Worm (Caenorhabditis elegans) whole organism, young adult: Measurements from ENCODE around the gene enri-1.

Source experiments
- B0035.1 ChIP-seq: sonication (generic microtip); optimal IDR thresholded peaks from 2 replicates; lab custom pipeline; 2016; ENCODE audit warnings: missing genetic modification characterization, mild to moderate bottlenecking, missing compliant biosample characterization, missing genotype, missing genetic modification reagents
- C17E4.6 ChIP-seq: fragments of 200-800 bp; sonication (Bioruptor generic); IDR thresholded peaks from 2 replicates; pipeline ENCODE4 v1.3.6; 2022; ENCODE audit warnings: missing genetic modification reagents, missing genetic modification characterization, missing compliant biosample characterization
- F10E7.11 ChIP-seq: sonication (generic microtip); optimal IDR thresholded peaks from 2 replicates; lab custom pipeline; 2017; ENCODE audit warnings: mild to moderate bottlenecking, missing genetic modification characterization, moderate library complexity, missing compliant biosample characterization
- F37B4.10 ChIP-seq: fragments of 200-800 bp; sonication (Bioruptor generic); IDR thresholded peaks from 2 replicates; pipeline ENCODE4 v1.3.6; 2022; ENCODE audit warnings: missing genetic modification characterization, missing compliant biosample characterization
- F52B5.7 ChIP-seq: sonication (generic microtip); optimal IDR thresholded peaks from 2 replicates; lab custom pipeline; 2016; ENCODE audit warnings: mild to moderate bottlenecking, missing genetic modification characterization, missing compliant biosample characterization
- F55B11.4 ChIP-seq: sonication (generic microtip); optimal IDR thresholded peaks from 2 replicates; lab custom pipeline; 2016; ENCODE audit warnings: missing compliant biosample characterization, missing genetic modification characterization, borderline replicate concordance; ENCODE audit not compliant: insufficient read depth
- F57A8.1 ChIP-seq: fragments of 200-800 bp; sonication (Bioruptor generic); optimal IDR thresholded peaks from 2 replicates; lab custom pipeline; 2018; ENCODE audit warnings: mild to moderate bottlenecking, missing genetic modification characterization, moderate library complexity, missing compliant biosample characterization
- F57C9.4 ChIP-seq: sonication (generic microtip); optimal IDR thresholded peaks from 2 replicates; lab custom pipeline; 2017; ENCODE audit warnings: mild to moderate bottlenecking, missing genetic modification characterization, missing compliant biosample characterization
- K11D2.4 ChIP-seq: fragments of 200-800 bp; sonication (Bioruptor generic); IDR thresholded peaks from 2 replicates; pipeline ENCODE4 v1.3.6; 2022; ENCODE audit warnings: missing genetic modification reagents, missing genetic modification characterization, missing compliant biosample characterization
- Y95B8A.8 ChIP-seq: fragments of 200-800 bp; sonication (Bioruptor generic); IDR thresholded peaks from 2 replicates; pipeline ENCODE4 v1.3.6; 2022; ENCODE audit warnings: missing genetic modification reagents, missing genetic modification characterization, missing compliant biosample characterization
- ama-1 ChIP-seq, 3 experiments: fragments of 150-350 bp in 1 of 3; sonication (generic microtip) in 2 of 3; optimal IDR thresholded peaks; 2 replicates each; lab custom pipeline; 2014 to 2018; ENCODE audit warnings: missing biosample characterization in 2 of 3, missing genetic modification characterization in 2 of 3, missing genetic modification reagents in 2 of 3
- aptf-3 ChIP-seq: fragments of 200-800 bp; sonication (Bioruptor generic); IDR thresholded peaks from 2 replicates; pipeline ENCODE4 v1.3.6; 2022; ENCODE audit warnings: missing genetic modification characterization, missing compliant biosample characterization
- atf-7 ChIP-seq: sonication (generic microtip); optimal IDR thresholded peaks from 2 replicates; lab custom pipeline; 2017; ENCODE audit warnings: mild to moderate bottlenecking, missing genetic modification characterization, missing compliant biosample characterization
- cebp-1 ChIP-seq, 2 experiments: fragments of 200-800 bp in 1 of 2; sonication (Bioruptor generic) in 1 of 2; sonication (generic microtip) in 1 of 2; IDR thresholded peaks in 1 of 2; optimal IDR thresholded peaks in 1 of 2; 2 replicates each; pipeline versions ENCODE4 v1.3.6 to Lab custom; 2017 to 2022; ENCODE audit warnings: missing compliant biosample characterization in 2 of 2, missing genetic modification characterization in 2 of 2, mild to moderate bottlenecking in 1 of 2, missing genetic modification reagents in 1 of 2, moderate library complexity in 1 of 2
- cebp-2 ChIP-seq: fragments of 200-800 bp; sonication (Bioruptor generic); IDR thresholded peaks from 2 replicates; pipeline ENCODE4 v1.3.6; 2022; ENCODE audit warnings: missing genetic modification characterization, missing compliant biosample characterization
- ceh-27 ChIP-seq: fragments of 200-800 bp; sonication (Bioruptor generic); optimal IDR thresholded peaks from 2 replicates; lab custom pipeline; 2018; ENCODE audit warnings: mild to moderate bottlenecking, missing genetic modification characterization, moderate library complexity, missing compliant biosample characterization
- ceh-40 ChIP-seq: fragments of 200-800 bp; sonication (Bioruptor generic); IDR thresholded peaks from 2 replicates; pipeline ENCODE4 v1.3.6; 2022; ENCODE audit warnings: missing genetic modification characterization, missing compliant biosample characterization
- die-1 ChIP-seq: sonication (generic microtip); optimal IDR thresholded peaks from 2 replicates; lab custom pipeline; 2016; ENCODE audit warnings: missing genotype, mild to moderate bottlenecking, missing genetic modification characterization, missing compliant biosample characterization
- dox-1 ChIP-seq: fragments of 200-800 bp; sonication (Bioruptor generic); IDR thresholded peaks from 2 replicates; pipeline ENCODE4 v1.3.6; 2022; ENCODE audit warnings: missing genetic modification reagents, missing genetic modification characterization, missing compliant biosample characterization
- egl-18 ChIP-seq: fragments of 200-800 bp; sonication (Bioruptor generic); IDR thresholded peaks from 2 replicates; pipeline ENCODE4 v1.3.6; 2022; ENCODE audit warnings: missing genetic modification reagents, missing genetic modification characterization, missing compliant biosample characterization
- egl-44 ChIP-seq: fragments of 200-800 bp; sonication (Bioruptor generic); IDR thresholded peaks from 2 replicates; pipeline ENCODE4 v1.3.6; 2022; ENCODE audit warnings: missing genetic modification reagents, missing genetic modification characterization, missing compliant biosample characterization
- egrh-3 ChIP-seq: fragments of 200-800 bp; sonication (Bioruptor generic); IDR thresholded peaks from 2 replicates; pipeline ENCODE4 v1.3.6; 2022; ENCODE audit warnings: missing genetic modification reagents, missing genetic modification characterization, missing compliant biosample characterization
- gei-17 ChIP-seq: fragments of 200-800 bp; sonication (Bioruptor generic); optimal IDR thresholded peaks from 2 replicates; lab custom pipeline; 2018; ENCODE audit warnings: mild to moderate bottlenecking, missing genetic modification characterization, missing compliant biosample characterization
- hlh-26 ChIP-seq: fragments of 200-800 bp; sonication (Bioruptor generic); conservative IDR thresholded peaks from 2 replicates; pipeline ENCODE4 v1.3.6; 2022; ENCODE audit warnings: missing genetic modification reagents, missing genetic modification characterization, missing compliant biosample characterization
- hrde-1 ChIP-seq: sonication (generic microtip); optimal IDR thresholded peaks from 2 replicates; lab custom pipeline; 2016; ENCODE audit warnings: missing genetic modification characterization, mild to moderate bottlenecking, missing compliant biosample characterization, moderate library complexity, missing genotype, missing genetic modification reagents, borderline replicate concordance
- hsf-1 ChIP-seq: fragments of 200-800 bp; sonication (Bioruptor generic); IDR thresholded peaks from 2 replicates; pipeline ENCODE4 v1.3.6; 2022; ENCODE audit warnings: missing genetic modification reagents, missing genetic modification characterization, missing compliant biosample characterization
- lin-26 ChIP-seq: fragments of 200-800 bp; sonication (Bioruptor generic); IDR thresholded peaks from 2 replicates; pipeline ENCODE4 v1.3.6; 2022; ENCODE audit warnings: missing genetic modification reagents, missing genetic modification characterization, missing compliant biosample characterization
- lin-40 ChIP-seq: sonication (generic microtip); optimal IDR thresholded peaks from 2 replicates; lab custom pipeline; 2016; ENCODE audit warnings: missing genetic modification characterization, mild to moderate bottlenecking, missing compliant biosample characterization, missing genotype, missing genetic modification reagents
- lsy-27 ChIP-seq: sonication (generic microtip); optimal IDR thresholded peaks from 2 replicates; lab custom pipeline; 2017; ENCODE audit warnings: missing genetic modification characterization, mild to moderate bottlenecking, missing compliant biosample characterization, antibody characterized with exemption, missing genotype, borderline replicate concordance; ENCODE audit not compliant: insufficient read depth
- madf-10 ChIP-seq: sonication (generic microtip); optimal IDR thresholded peaks from 2 replicates; lab custom pipeline; 2016; ENCODE audit warnings: mild to moderate bottlenecking, missing genetic modification characterization, missing compliant biosample characterization
- mcd-1 ChIP-seq: fragments of 200-800 bp; sonication (Bioruptor generic); IDR thresholded peaks from 2 replicates; pipeline ENCODE4 v1.3.6; 2022; ENCODE audit warnings: missing genetic modification reagents, missing genetic modification characterization, missing compliant biosample characterization
- nhr-90 ChIP-seq: sonication (generic microtip); optimal IDR thresholded peaks from 2 replicates; lab custom pipeline; 2016; ENCODE audit warnings: missing genotype, mild to moderate bottlenecking, missing genetic modification characterization, missing compliant biosample characterization
- rcor-1 ChIP-seq: fragments of 200-800 bp; sonication (Bioruptor generic); IDR thresholded peaks from 2 replicates; pipeline ENCODE4 v1.3.6; 2022; ENCODE audit warnings: missing genetic modification reagents, missing genetic modification characterization, missing compliant biosample characterization
- repo-1 ChIP-seq: sonication (generic microtip); optimal IDR thresholded peaks from 2 replicates; lab custom pipeline; 2017; ENCODE audit warnings: mild to moderate bottlenecking, missing genetic modification characterization, missing compliant biosample characterization
- snpc-1.3 ChIP-seq: sonication (generic microtip); optimal IDR thresholded peaks from 2 replicates; lab custom pipeline; 2017; ENCODE audit warnings: missing genetic modification characterization, mild to moderate bottlenecking, missing compliant biosample characterization, antibody characterized with exemption, moderate library complexity, missing genotype, missing genetic modification reagents; ENCODE audit not compliant: insufficient read depth
- sptf-2 ChIP-seq: fragments of 200-800 bp; sonication (Bioruptor generic); optimal IDR thresholded peaks from 2 replicates; lab custom pipeline; 2018; ENCODE audit warnings: mild to moderate bottlenecking, missing genetic modification characterization, missing compliant biosample characterization
- unc-130 ChIP-seq: sonication (generic microtip); optimal IDR thresholded peaks from 2 replicates; lab custom pipeline; 2016; ENCODE audit warnings: missing genetic modification reagents, missing genetic modification characterization, missing compliant biosample characterization
- zfh-2 ChIP-seq: fragments of 200-800 bp; sonication (Bioruptor generic); conservative IDR thresholded peaks from 2 replicates; pipeline ENCODE4 v1.3.6; 2022; ENCODE audit warnings: missing genetic modification reagents, missing genetic modification characterization, missing compliant biosample characterization
- ztf-18 ChIP-seq: sonication (generic microtip); optimal IDR thresholded peaks from 2 replicates; lab custom pipeline; 2016; ENCODE audit warnings: missing genotype, mild to moderate bottlenecking, missing genetic modification characterization, missing compliant biosample characterization
- ztf-6 ChIP-seq: fragments of 200-800 bp; sonication (Bioruptor generic); IDR thresholded peaks from 2 replicates; pipeline ENCODE4 v1.3.6; 2022; ENCODE audit warnings: missing genetic modification reagents, missing genetic modification characterization, missing compliant biosample characterization

The enri-1 gene

ce11 chrII:2341515-2341914 is at the start of gene enri-1:
Gene enri-1 (minus strand): TSS chrII:2341615.
- TF ChIP-seq F57A8.1 (GFP tag; lab: Kevin White, UChicago) (no peak), hsf-1 (GFP tag; lab: Robert Waterston, UW) (no peak), atf-7 (tag; lab: Kevin White, UChicago) (no peak), hlh-26 (no peak), sptf-2 (no peak), Y95B8A.8 (no peak), F52B5.7 (no peak), mcd-1 (GFP tag; lab: Robert Waterston, UW) (no peak), ceh-40 (GFP tag; lab: Robert Waterston, UW) (no peak), gei-17 (GFP tag; lab: Kevin White, UChicago) (no peak), rcor-1 (GFP tag; lab: Robert Waterston, UW) (no peak)

DNA sequence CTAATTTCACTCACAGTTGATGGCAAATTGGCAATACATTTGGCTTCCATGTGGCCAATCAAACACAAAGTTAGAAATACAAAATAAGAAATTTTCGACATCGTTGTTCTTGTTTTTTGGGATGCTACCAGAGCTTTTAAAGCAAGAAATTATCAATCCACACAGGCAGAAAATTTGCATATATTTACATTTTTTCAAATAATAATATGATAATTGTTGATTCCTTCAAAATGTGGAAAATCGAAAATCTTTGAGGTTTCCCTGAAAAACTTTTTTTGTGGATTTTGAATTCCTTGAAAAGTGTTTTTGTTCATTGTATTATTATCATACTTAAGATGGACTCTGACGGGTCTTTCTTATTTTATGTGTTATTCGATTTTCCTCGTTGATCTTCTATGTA is 49.5 kb upstream of the enri-1 start, which contains the start of gene F16G10.10:
TSS of gene F16G10.10 (minus strand) at position 101 of the 400 bp plus-strand sequence.
- TF ChIP-seq ztf-18 (tag; lab: Kevin White, UChicago) (no peak), dox-1 (no peak), lin-26 (no peak), egl-18 (GFP tag; lab: Robert Waterston, UW) (no peak), unc-130 (GFP tag; lab: Kevin White, UChicago) (no peak), F57C9.4 (tag; lab: Kevin White, UChicago) (no peak), C17E4.6 (no peak), ceh-27 (GFP tag; lab: Kevin White, UChicago) (no peak), snpc-1.3 (tag; lab: Kevin White, UChicago) (no peak)
- TF ChIP-seq, all 124 proteins: peak for 0

ce11 chrII:2385495-2385894 is 44.1 kb upstream of the enri-1 start, which contains the start of gene F16G10.9:
Gene F16G10.9 (minus strand): TSS chrII:2385595.
- TF ChIP-seq lsy-27 (tag; lab: Kevin White, UChicago): no peak
- no peak for TF ChIP-seq die-1 (tag; lab: Kevin White, UChicago)
- no peak for TF ChIP-seq madf-10 (tag; lab: Kevin White, UChicago)
- TF ChIP-seq F55B11.4 (tag; lab: Kevin White, UChicago): no peak
- no peak for TF ChIP-seq egl-44 (GFP tag; lab: Robert Waterston, UW)
- no peak for TF ChIP-seq nhr-90 (tag; lab: Kevin White, UChicago)
- no peak for TF ChIP-seq C17E4.6
- no peak for TF ChIP-seq lin-40 (tag; lab: Kevin White, UChicago)
- TF ChIP-seq aptf-3 (GFP tag; lab: Robert Waterston, UW): no peak
- no peak for TF ChIP-seq F37B4.10 (GFP tag; lab: Robert Waterston, UW)
- no peak for TF ChIP-seq K11D2.4 (GFP tag; lab: Robert Waterston, UW)
- no peak for TF ChIP-seq repo-1 (tag; lab: Kevin White, UChicago)
- no peak for TF ChIP-seq F10E7.11 (tag; lab: Kevin White, UChicago)

ce11 chrII:2383334-2383733 is 41.9 kb upstream of the enri-1 start, which contains the start of gene F16G10.8:
Gene F16G10.8 (minus strand): TSS chrII:2383434.
- TF ChIP-seq B0035.1 (tag; lab: Kevin White, UChicago) (no peak), ztf-6 (GFP tag; lab: Robert Waterston, UW) (no peak), F52B5.7 (no peak), zfh-2 (GFP tag; lab: Robert Waterston, UW) (no peak), madf-10 (tag; lab: Kevin White, UChicago) (no peak), Y95B8A.8 (no peak), cebp-2 (GFP tag; lab: Robert Waterston, UW) (no peak), ama-1 (optimal IDR thresholded peaks at IDR 0.05; lab: Kevin White, UChicago) (no peak), ama-1 (GFP tag; optimal IDR thresholded peaks at IDR 0.05; lab: Kevin White, UChicago) (no peak), hsf-1 (GFP tag; lab: Robert Waterston, UW) (no peak), hrde-1 (tag; lab: Kevin White, UChicago) (no peak), cebp-1 (GFP tag; IDR thresholded peaks at IDR 0.05; lab: Robert Waterston, UW) (no peak), cebp-1 (tag; optimal IDR thresholded peaks at IDR 0.05; lab: Kevin White, UChicago) (no peak), egrh-3 (GFP tag; lab: Robert Waterston, UW) (no peak)
